Worm (Caenorhabditis elegans): Measurements from ENCODE around the gene T25B9.9.
A peak's percentile ranks its signal among the peaks of the same experiment; 100 is the strongest.

The T25B9.9 gene

ce11 chrIV:10768146-10768636, 1.3 kb upstream of the T25B9.9 start, which contains the start of gene T25B9.8:
TSS of gene T25B9.8 (minus strand) at chrIV:10768196.
- TF ChIP-seq nhr-111 (GFP tag; optimal IDR thresholded peaks at IDR 0.05) (no peak), aha-1 (tag) (peak; percentile 69), dmd-9 (GFP tag; IDR thresholded peaks at IDR 0.05) (no peak), lin-38 (GFP tag; IDR thresholded peaks at IDR 0.05) (peak; percentile 30)

DNA sequence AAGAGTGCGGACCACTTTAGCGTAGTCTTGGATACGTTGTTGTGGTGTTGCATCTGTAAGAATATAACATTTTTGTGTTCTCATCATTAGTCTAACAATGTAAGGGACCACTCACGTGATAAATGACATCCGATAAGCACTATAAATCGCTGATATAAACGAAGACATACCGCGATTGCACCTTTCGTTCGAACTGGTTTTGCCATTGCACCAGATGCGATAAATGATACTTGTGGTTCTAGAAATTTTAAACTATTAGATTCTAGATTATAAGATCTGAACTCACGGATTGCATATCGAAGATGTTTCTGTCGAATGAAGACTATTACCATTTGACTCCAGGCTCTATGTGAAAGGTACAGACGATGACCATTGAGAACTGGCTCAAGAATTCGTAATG, 1.8 kb downstream of the T25B9.9 start:
- TF ChIP-seq snpc-4 (tag; optimal IDR thresholded peaks at IDR 0.05) (no peak), zag-1 (tag; optimal IDR thresholded peaks at IDR 0.05) (no peak), aha-1 (tag) (peak; percentile 94), nhr-41 (GFP tag; IDR thresholded peaks at IDR 0.05) (no peak), tag-97 (GFP tag; IDR thresholded peaks at IDR 0.05) (no peak), nhr-6 (tag; optimal IDR thresholded peaks at IDR 0.05) (no peak), pha-4 (GFP tag; IDR thresholded peaks at IDR 0.05) (no peak), pha-4 (tag; optimal IDR thresholded peaks at IDR 0.05) (no peak), nhr-25 (tag; optimal IDR thresholded peaks at IDR 0.05; ENCODE audit: borderline replicate concordance, insufficient read depth) (no peak)

- TF ChIP-seq tra-1 (GFP tag; IDR thresholded peaks at IDR 0.05) (no peak), lin-15B (tag; optimal IDR thresholded peaks at IDR 0.05) (no peak), snpc-1.2 (GFP tag; IDR thresholded peaks at IDR 0.05) (no peak), Y75B8A.6 (GFP tag; IDR thresholded peaks at IDR 0.05) (no peak), ZK337.2 (GFP tag; IDR thresholded peaks at IDR 0.05) (no peak), ceh-82 (tag; optimal IDR thresholded peaks at IDR 0.05) (no peak), aha-1 (tag) (no peak), skn-1 (tag; optimal IDR thresholded peaks at IDR 0.05) (no peak), ztf-7 (tag; optimal IDR thresholded peaks at IDR 0.05) (no peak), ama-1 (optimal IDR thresholded peaks at IDR 0.05) (no peak)
Measured at ce11 chrIV:10773811-10774210, 4.4 kb downstream of the T25B9.9 start, which contains the start of gene inpp-1. TSS of gene inpp-1 (minus strand) at chrIV:10773911.

ce11 chrIV:10777076-10777475, 7.6 kb downstream of the T25B9.9 start:
- TF ChIP-seq nhr-237 (tag; optimal IDR thresholded peaks at IDR 0.05): no peak
- peak; percentile 17 for TF ChIP-seq hlh-30 (tag; optimal IDR thresholded peaks at IDR 0.05; ENCODE audit: insufficient read depth)
- TF ChIP-seq dmd-6 (GFP tag; IDR thresholded peaks at IDR 0.05): no peak
- 0 out of 2 replicates have a peak, but pooled peaks have one; percentile 49 for TF ChIP-seq mxl-2 (GFP tag; conservative IDR thresholded peaks at IDR 0.05)
- peak; percentile 1 for TF ChIP-seq mxl-3 (GFP tag; optimal IDR thresholded peaks at IDR 0.05)
- no peak for TF ChIP-seq nhr-102 (tag; optimal IDR thresholded peaks at IDR 0.05)
- TF ChIP-seq nhr-28 (tag; optimal IDR thresholded peaks at IDR 0.05): peak; percentile 7
- peak in 1 of 2 experiments; percentile 66 for TF ChIP-seq unc-62 (GFP tag; optimal IDR thresholded peaks at IDR 0.05 in 1 of 2)
- TF ChIP-seq unc-62 (tag; optimal IDR thresholded peaks at IDR 0.05): no peak

ce11 chrIV:10777600-10777999, 8.1 kb downstream of the T25B9.9 start:
- TF ChIP-seq mdl-1 (tag; optimal IDR thresholded peaks at IDR 0.05): no peak
- 0 out of 2 replicates have a peak, but pooled peaks have one; percentile 14 for TF ChIP-seq snpc-1.2 (GFP tag; IDR thresholded peaks at IDR 0.05)

- no peak for TF ChIP-seq nhr-11 (tag; optimal IDR thresholded peaks at IDR 0.05)
- TF ChIP-seq snpc-1.2 (GFP tag; IDR thresholded peaks at IDR 0.05): no peak
- no peak for TF ChIP-seq daf-8 (GFP tag; IDR thresholded peaks at IDR 0.05)
- no peak for TF ChIP-seq hif-1 (tag; optimal IDR thresholded peaks at IDR 0.05)
- TF ChIP-seq lin-38 (GFP tag; IDR thresholded peaks at IDR 0.05): 0 out of 2 replicates have a peak, but pooled peaks have one; percentile 12
- no peak for TF ChIP-seq nhr-111 (GFP tag; optimal IDR thresholded peaks at IDR 0.05)
- TF ChIP-seq lin-29 (GFP tag; IDR thresholded peaks at IDR 0.05): no peak
- TF ChIP-seq zip-2 (tag; optimal IDR thresholded peaks at IDR 0.05): no peak
- TF ChIP-seq hlh-30 (tag; optimal IDR thresholded peaks at IDR 0.05; ENCODE audit: insufficient read depth): no peak
- no peak for TF ChIP-seq attf-4 (tag; optimal IDR thresholded peaks at IDR 0.05)
- peak; percentile 8 for TF ChIP-seq nhr-102 (tag; optimal IDR thresholded peaks at IDR 0.05)
- no peak for TF ChIP-seq vab-7 (GFP tag; IDR thresholded peaks at IDR 0.05)
- peak; percentile 22 for TF ChIP-seq mep-1 (tag; optimal IDR thresholded peaks at IDR 0.05)
- TF ChIP-seq saeg-2 (GFP tag; IDR thresholded peaks at IDR 0.05): no peak
- TF ChIP-seq sdz-12 (GFP tag; optimal IDR thresholded peaks at IDR 0.05): no peak
- TF ChIP-seq nhr-76 (tag; optimal IDR thresholded peaks at IDR 0.05): no peak
- TF ChIP-seq F44E2.7 (GFP tag; IDR thresholded peaks at IDR 0.05): no peak
- TF ChIP-seq nhr-28 (tag; optimal IDR thresholded peaks at IDR 0.05): no peak
- peak; percentile 38 for TF ChIP-seq nhr-237 (tag; optimal IDR thresholded peaks at IDR 0.05)
Measured at ce11 chrIV:10778582-10778981, 9.1 kb downstream of the T25B9.9 start.
